Worm (Caenorhabditis elegans) whole organism, L4 larva: ENCODE data around the gene stdh-4.
A peak's percentile ranks its signal among the peaks of the same experiment; 100 is the strongest.

ENCODE experiments used
- dpl-1 ChIP-seq: fragments of 150-350 bp; optimal IDR thresholded peaks from 2 replicates; lab custom pipeline; 2014; ENCODE audit warnings: missing biosample characterization, missing genetic modification reagents, missing genetic modification characterization
- jun-1 ChIP-seq: fragments of 150-350 bp; optimal IDR thresholded peaks from 2 replicates; lab custom pipeline; 2014; ENCODE audit warnings: missing biosample characterization, missing genetic modification reagents, missing genetic modification characterization
- lin-13 ChIP-seq: fragments of 150-350 bp; optimal IDR thresholded peaks from 2 replicates; lab custom pipeline; 2014; ENCODE audit warnings: missing biosample characterization, missing genetic modification reagents, missing genetic modification characterization
- mep-1 ChIP-seq: fragments of 150-350 bp; sonication (generic microtip); optimal IDR thresholded peaks from 3 replicates; lab custom pipeline; 2014; ENCODE audit warnings: missing biosample characterization, missing genetic modification characterization
- nhr-11 ChIP-seq: fragments of 150-350 bp; optimal IDR thresholded peaks from 2 replicates; lab custom pipeline; 2014; ENCODE audit warnings: missing biosample characterization, missing genetic modification characterization
- nhr-111 ChIP-seq: fragments of 200-800 bp; sonication (Bioruptor generic); optimal IDR thresholded peaks from 2 replicates; lab custom pipeline; 2018; ENCODE audit warnings: mild to moderate bottlenecking, missing genetic modification characterization, missing compliant biosample characterization
- nhr-25 ChIP-seq: sonication (generic microtip); optimal IDR thresholded peaks from 2 replicates; lab custom pipeline; 2017; ENCODE audit warnings: missing genetic modification characterization, mild to moderate bottlenecking, missing compliant biosample characterization, antibody characterized with exemption, moderate library complexity, borderline replicate concordance; ENCODE audit not compliant: insufficient read depth
- pha-4 ChIP-seq, 2 experiments: fragments of 150-350 bp in 1 of 2; fragments of 200-800 bp in 1 of 2; sonication (Bioruptor generic) in 1 of 2; IDR thresholded peaks in 1 of 2; optimal IDR thresholded peaks in 1 of 2; 2 replicates each; pipeline versions ENCODE4 v1.3.6 to Lab custom; 2014 to 2022; ENCODE audit warnings: missing genetic modification characterization in 2 of 2, missing genetic modification reagents in 2 of 2, missing biosample characterization in 1 of 2, missing compliant biosample characterization in 1 of 2
- rbr-2 ChIP-seq: sonication (generic microtip); optimal IDR thresholded peaks from 2 replicates; lab custom pipeline; 2016; ENCODE audit warnings: missing genotype, missing genetic modification characterization, missing compliant biosample characterization
- skn-1 ChIP-seq: fragments of 150-350 bp; optimal IDR thresholded peaks from 2 replicates; lab custom pipeline; 2014; ENCODE audit warnings: missing biosample characterization, missing genetic modification characterization
- zag-1 ChIP-seq: fragments of 150-350 bp; optimal IDR thresholded peaks from 2 replicates; lab custom pipeline; 2014; ENCODE audit warnings: missing biosample characterization, missing genetic modification characterization
- ztf-11 ChIP-seq: fragments of 150-350 bp; optimal IDR thresholded peaks from 2 replicates; lab custom pipeline; 2014; ENCODE audit warnings: missing biosample characterization, missing genetic modification characterization

DNA sequence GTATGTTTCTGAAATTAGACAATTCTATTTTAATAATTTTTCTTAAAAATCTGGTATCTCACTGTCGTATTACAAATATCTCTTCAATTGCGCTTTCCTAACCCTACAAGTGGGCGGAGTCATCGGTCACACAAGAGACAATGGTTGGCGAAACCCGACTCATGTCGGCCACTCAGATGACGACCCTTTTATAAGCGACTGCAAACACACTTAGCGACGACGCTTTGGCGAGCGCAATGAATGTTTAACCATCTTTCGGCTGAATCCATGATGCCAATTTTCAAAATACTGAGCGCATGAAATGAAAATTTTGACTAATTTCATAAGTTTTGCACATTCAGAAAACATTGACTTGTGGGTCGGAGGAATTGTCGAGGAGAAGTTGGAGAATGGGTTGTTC lies 48.7 kb upstream of the stdh-4 start:
- TF ChIP-seq nhr-11 (tag; lab: Kevin White, UChicago) (peak; percentile 4), nhr-25 (tag; lab: Kevin White, UChicago) (peak; percentile 30), ztf-11 (tag; lab: Kevin White, UChicago) (no peak), pha-4 (GFP tag; IDR thresholded peaks at IDR 0.05; lab: Robert Waterston, UW) (peak; percentile 99), pha-4 (tag; optimal IDR thresholded peaks at IDR 0.05; lab: Kevin White, UChicago) (no peak), skn-1 (tag; lab: Kevin White, UChicago) (no peak), nhr-111 (GFP tag; lab: Kevin White, UChicago) (peak; percentile 100), jun-1 (peak; percentile 89), rbr-2 (tag; lab: Kevin White, UChicago) (peak; percentile 96), mep-1 (tag; lab: Kevin White, UChicago) (peak; percentile 93), zag-1 (tag; lab: Kevin White, UChicago) (peak; percentile 40), lin-13 (peak; percentile 78), dpl-1 (GFP tag; lab: Kevin White, UChicago) (peak; percentile 76)
